Worm (Caenorhabditis elegans): ENCODE measurements around the gene tram-1.
A peak's percentile ranks its signal among the peaks of the same experiment; 100 is the strongest.

tram-1 gene

DNA sequence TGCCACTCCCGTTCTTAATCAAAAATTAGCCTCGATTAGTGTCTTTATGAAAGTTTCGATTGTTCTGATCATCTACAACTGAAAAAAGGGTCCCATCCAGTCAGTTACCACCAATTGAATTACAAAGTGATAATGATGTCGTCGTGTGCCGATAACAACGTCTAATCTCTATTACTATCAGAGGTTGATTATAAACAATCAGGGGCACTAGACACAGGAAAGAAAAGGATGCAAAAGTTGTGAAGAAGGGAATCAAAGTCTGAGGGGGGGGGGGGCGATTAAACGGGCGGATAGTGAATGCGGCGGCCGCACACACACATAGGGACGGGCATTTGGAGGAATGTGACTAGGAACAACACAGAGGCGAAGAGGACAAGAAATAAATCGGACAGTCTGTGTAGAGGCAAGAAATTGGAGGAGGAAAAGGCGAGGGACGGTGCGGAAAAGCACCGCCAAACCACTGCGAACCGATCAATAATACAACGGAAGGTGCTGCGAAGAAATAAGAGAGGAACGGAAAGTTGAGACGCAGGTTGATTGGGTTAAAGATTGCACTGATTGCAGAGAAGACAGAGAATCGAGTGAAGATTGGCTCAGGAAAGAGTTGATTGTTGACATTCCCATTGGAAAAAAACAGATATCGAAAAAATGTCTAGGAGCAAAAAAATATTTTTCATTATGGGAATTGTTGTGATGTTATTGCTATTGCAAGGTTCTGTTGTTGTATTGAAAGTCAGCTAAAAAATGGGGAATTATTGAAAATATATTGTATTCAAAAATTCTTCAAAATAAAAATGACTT, 46.0 kb downstream of the tram-1 start:
- TF ChIP-seq mml-1 (tag; optimal IDR thresholded peaks at IDR 0.05), result no peak
- no peak for TF ChIP-seq nhr-43 (tag; optimal IDR thresholded peaks at IDR 0.05; ENCODE audit: poor library complexity, severe bottlenecking)
- TF ChIP-seq nhr-77 (tag; optimal IDR thresholded peaks at IDR 0.05), result no peak
- no peak for TF ChIP-seq ZK546.5 (tag; optimal IDR thresholded peaks at IDR 0.05)
- no peak for TF ChIP-seq zag-1 (tag; optimal IDR thresholded peaks at IDR 0.05)
- TF ChIP-seq ztf-11 (tag; optimal IDR thresholded peaks at IDR 0.05), result no peak
- TF ChIP-seq nhr-237 (tag; optimal IDR thresholded peaks at IDR 0.05), result no peak
- no peak for TF ChIP-seq egl-27 (tag; optimal IDR thresholded peaks at IDR 0.05)
- TF ChIP-seq egl-5 (tag; optimal IDR thresholded peaks at IDR 0.05), result no peak
- peak; percentile 16 for TF ChIP-seq nhr-25 (tag; optimal IDR thresholded peaks at IDR 0.05)
- TF ChIP-seq ama-1 (optimal IDR thresholded peaks at IDR 0.05), result no peak
- TF ChIP-seq hmg-11 (tag; optimal IDR thresholded peaks at IDR 0.05), result peak; percentile 37
- no peak for TF ChIP-seq nhr-12 (tag; optimal IDR thresholded peaks at IDR 0.05)
- TF ChIP-seq nhr-67 (tag; optimal IDR thresholded peaks at IDR 0.05), result no peak
- TF ChIP-seq elt-2 (tag; optimal IDR thresholded peaks at IDR 0.05), result peak; percentile 45
- TF ChIP-seq ztf-4 (tag; optimal IDR thresholded peaks at IDR 0.05), result no peak
- peak; percentile 24 for TF ChIP-seq ceh-28 (tag; optimal IDR thresholded peaks at IDR 0.05)
- TF ChIP-seq nfya-1 (tag; optimal IDR thresholded peaks at IDR 0.05; ENCODE audit: insufficient read depth), result peak; percentile 29
- TF ChIP-seq pha-4 (tag; optimal IDR thresholded peaks at IDR 0.05), result peak; percentile 56
- TF ChIP-seq lin-15B (tag; optimal IDR thresholded peaks at IDR 0.05), result no peak

DNA sequence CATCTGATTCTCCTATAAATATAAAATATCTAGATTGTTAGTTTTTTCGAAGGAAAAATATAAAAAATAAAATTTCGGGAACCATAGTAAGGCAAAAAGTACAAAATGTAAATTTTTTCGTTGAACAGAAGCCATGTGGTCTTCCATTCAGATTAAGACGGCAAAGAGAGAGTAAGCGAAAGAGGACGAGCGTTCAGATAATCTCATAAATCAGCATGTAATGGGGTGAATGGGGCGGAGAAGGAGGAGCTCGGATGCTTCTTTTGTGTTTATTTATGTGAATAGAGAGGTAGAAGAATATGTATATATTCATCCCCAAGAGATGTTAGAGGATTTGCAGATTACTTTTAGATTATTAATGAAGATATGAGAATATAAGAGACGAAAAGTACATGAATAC, 46.8 kb downstream of the tram-1 start, which contains the start of gene pxf-1:
pxf-1 (minus strand) TSS at position 14 of the 400 bp plus-strand sequence.
- no peak for TF ChIP-seq nhr-237 (tag; optimal IDR thresholded peaks at IDR 0.05)
- no peak for TF ChIP-seq nhr-23 (tag; optimal IDR thresholded peaks at IDR 0.05)
- TF ChIP-seq egl-5 (tag; optimal IDR thresholded peaks at IDR 0.05), result peak; percentile 52
- TF ChIP-seq nhr-25 (tag; optimal IDR thresholded peaks at IDR 0.05), result no peak
- TF ChIP-seq ceh-82 (tag; optimal IDR thresholded peaks at IDR 0.05), result no peak

DNA sequence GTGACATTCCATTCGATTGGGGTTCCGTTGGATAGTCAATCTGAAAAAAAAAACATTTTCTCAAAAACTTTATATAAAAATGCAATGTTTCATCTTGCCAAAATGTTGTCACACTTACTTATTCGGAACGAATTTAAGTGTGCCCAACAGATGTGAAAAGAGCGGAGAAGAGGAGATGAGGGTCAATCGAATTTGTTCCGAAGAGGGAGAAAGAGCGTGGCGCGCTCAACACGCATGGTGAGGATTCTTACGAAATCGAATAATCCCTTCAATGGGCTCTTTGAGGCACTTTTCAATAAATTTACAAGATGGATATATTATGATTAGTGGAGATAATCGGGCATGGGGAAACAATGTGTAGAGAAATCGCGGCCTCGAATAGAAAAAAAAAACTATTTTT, 50.3 kb downstream of the tram-1 start:
- TF ChIP-seq fkh-10 (GFP tag; optimal IDR thresholded peaks at IDR 0.05) (peak; percentile 93), mdl-1 (tag; optimal IDR thresholded peaks at IDR 0.05) (no peak)

All from whole organism, L3 larva.